Fruit fly (Drosophila melanogaster) whole organism, pupa: ENCODE data around the gene CG14312.

Experiments used
- CG10348 ChIP-seq: fragments of 200-800 bp; sonication (Bioruptor generic); IDR thresholded peaks from 2 replicates; pipeline ENCODE4 v1.3.6; 2022; ENCODE audit warnings: missing biosample characterization, missing genetic modification characterization
- CG12605 ChIP-seq: fragments of 200-800 bp; sonication (Bioruptor generic); IDR thresholded peaks from 2 replicates; pipeline ENCODE4 v1.3.6; 2022; ENCODE audit warnings: missing biosample characterization, missing genetic modification characterization
- CG13204 ChIP-seq: fragments of 200-800 bp; sonication (Bioruptor generic); optimal IDR thresholded peaks from 2 replicates; lab custom pipeline; 2018; ENCODE audit warnings: missing biosample characterization, mild to moderate bottlenecking, missing genetic modification characterization, moderate library complexity
- CG14655 ChIP-seq: fragments of 200-800 bp; sonication (Bioruptor generic); optimal IDR thresholded peaks from 3 replicates; lab custom pipeline; 2017; ENCODE audit warnings: mild to moderate bottlenecking, missing biosample characterization, missing genetic modification reagents, missing genetic modification characterization
- CG15710 ChIP-seq: fragments of 200-800 bp; sonication (Bioruptor generic); optimal IDR thresholded peaks from 2 replicates; lab custom pipeline; 2018; ENCODE audit warnings: missing biosample characterization, mild to moderate bottlenecking, missing genetic modification characterization, moderate library complexity
- CG17806 ChIP-seq: fragments of 200-800 bp; sonication (Bioruptor generic); optimal IDR thresholded peaks from 2 replicates; lab custom pipeline; 2018; ENCODE audit warnings: missing biosample characterization, mild to moderate bottlenecking, missing genetic modification characterization, moderate library complexity
- CG32121 ChIP-seq: fragments of 200-800 bp; sonication (Bioruptor generic); IDR thresholded peaks from 2 replicates; pipeline ENCODE4 v1.3.6; 2022; ENCODE audit warnings: missing biosample characterization, missing genetic modification characterization
- CG34367 ChIP-seq: fragments of 200-800 bp; sonication (Bioruptor generic); optimal IDR thresholded peaks from 2 replicates; lab custom pipeline; 2018; ENCODE audit warnings: missing biosample characterization, mild to moderate bottlenecking, missing genetic modification characterization
- CG4496 ChIP-seq: fragments of 200-800 bp; sonication (Bioruptor generic); IDR thresholded peaks from 3 replicates; pipeline ENCODE4 v1.3.6; 2022; ENCODE audit warnings: missing biosample characterization, missing genetic modification characterization
- CG8159 ChIP-seq: fragments of 200-800 bp; sonication (Bioruptor generic); optimal IDR thresholded peaks from 3 replicates; lab custom pipeline; 2018; ENCODE audit warnings: missing biosample characterization, mild to moderate bottlenecking, missing genetic modification characterization, moderate library complexity
- CG8301 ChIP-seq: fragments of 200-800 bp; sonication (Bioruptor generic); optimal IDR thresholded peaks from 2 replicates; lab custom pipeline; 2018; ENCODE audit warnings: missing biosample characterization, mild to moderate bottlenecking, missing genetic modification characterization
- CG9948 ChIP-seq: fragments of 200-800 bp; sonication (Bioruptor generic); optimal IDR thresholded peaks from 2 replicates; lab custom pipeline; 2018; ENCODE audit warnings: missing biosample characterization, mild to moderate bottlenecking, missing genetic modification characterization, moderate library complexity
- D1 ChIP-seq: fragments of 200-800 bp; sonication (Bioruptor generic); optimal IDR thresholded peaks from 2 replicates; lab custom pipeline; 2018; ENCODE audit warnings: missing biosample characterization, mild to moderate bottlenecking, missing genetic modification characterization, moderate library complexity
- EcR ChIP-seq: fragments of 200-800 bp; sonication (Bioruptor generic); optimal IDR thresholded peaks from 3 replicates; lab custom pipeline; 2019; ENCODE audit warnings: missing biosample characterization, missing genetic modification characterization, mild to moderate bottlenecking, moderate library complexity, missing genetic modification reagents
- Ets98B ChIP-seq: fragments of 200-800 bp; sonication (Bioruptor generic); IDR thresholded peaks from 2 replicates; pipeline ENCODE4 v1.3.6; 2022; ENCODE audit warnings: missing biosample characterization, missing genetic modification characterization
- Pif1A ChIP-seq: fragments of 200-800 bp; sonication (Bioruptor generic); optimal IDR thresholded peaks from 3 replicates; lab custom pipeline; 2016; ENCODE audit warnings: missing biosample characterization, missing genetic modification characterization
- Pif1B ChIP-seq: fragments of 200-800 bp; sonication (Bioruptor generic); optimal IDR thresholded peaks from 3 replicates; lab custom pipeline; 2016; ENCODE audit warnings: missing biosample characterization, missing genetic modification characterization
- Snoo ChIP-seq: fragments of 200-800 bp; sonication (Bioruptor generic); optimal IDR thresholded peaks from 3 replicates; lab custom pipeline; 2017; ENCODE audit warnings: missing biosample characterization, mild to moderate bottlenecking, missing genetic modification characterization, inconsistent platforms
- fd96Ca ChIP-seq: fragments of 200-800 bp; sonication (Bioruptor generic); IDR thresholded peaks from 3 replicates; pipeline ENCODE4 v1.3.6; 2022; ENCODE audit warnings: missing biosample characterization, missing genetic modification characterization
- gl ChIP-seq: fragments of 200-800 bp; sonication (Bioruptor generic); optimal IDR thresholded peaks from 2 replicates; lab custom pipeline; 2018; ENCODE audit warnings: missing biosample characterization, mild to moderate bottlenecking, missing genetic modification characterization
- rn ChIP-seq: fragments of 200-800 bp; sonication (Bioruptor generic); IDR thresholded peaks from 2 replicates; pipeline ENCODE4 v1.3.6; 2022; ENCODE audit warnings: missing biosample characterization, missing genetic modification characterization

Gene CG14312

DNA sequence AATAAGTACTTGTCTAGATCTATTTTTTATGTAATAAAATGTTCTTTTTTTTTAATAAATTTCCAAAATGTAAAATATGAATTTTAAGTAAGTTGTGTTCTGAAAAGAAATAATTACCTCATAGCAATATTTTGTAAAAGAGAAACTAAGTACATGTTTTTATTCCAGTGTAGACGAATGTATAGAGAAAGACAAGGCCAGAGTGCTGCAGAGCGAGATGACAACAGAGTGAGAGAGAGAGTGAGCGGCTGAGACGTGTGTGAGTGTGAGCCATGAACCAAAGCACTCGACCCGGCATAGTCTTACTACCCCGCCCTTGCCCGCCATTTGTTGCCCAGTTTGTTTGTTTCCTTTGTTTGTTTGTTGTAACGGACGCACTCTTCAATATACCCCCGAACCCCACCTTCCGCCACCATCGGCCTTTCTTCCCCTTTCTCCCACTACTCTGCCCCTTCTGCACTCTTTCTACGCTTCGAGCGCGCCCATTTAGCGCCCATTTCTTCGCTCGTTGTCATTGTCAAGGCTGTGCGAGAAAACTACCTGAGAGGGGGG is 28.1 kb upstream of the CG14312 start:
- TF ChIP-seq fd96Ca (GFP tag; lab: Robert Waterston, UW) (peak; percentile 70; the same call in 2 of the 3 replicates), CG12605 (GFP tag; lab: Robert Waterston, UW) (0 out of 2 replicates have a peak, but pooled peaks have one; percentile 13), CG8159 (tag; lab: Kevin White, UChicago) (peak; percentile 74), CG34367 (peak; percentile 8), CG14655 (peak; percentile 34), CG17806 (tag; lab: Kevin White, UChicago) (no peak), Pif1A (GFP tag; lab: Kevin White, UChicago) (no peak), CG13204 (GFP tag; lab: Kevin White, UChicago) (peak; percentile 85), Snoo (tag; lab: Kevin White, UChicago) (no peak), CG4496 (GFP tag; lab: Robert Waterston, UW) (peak; percentile 76), Pif1B (GFP tag; lab: Kevin White, UChicago) (no peak), CG32121 (GFP tag; lab: Robert Waterston, UW) (0 out of 2 replicates have a peak, but pooled peaks have one; percentile 26), gl (tag; lab: Kevin White, UChicago) (peak; percentile 42), D1 (tag; lab: Kevin White, UChicago) (no peak), CG15710 (tag; lab: Kevin White, UChicago) (peak; percentile 60), CG8301 (tag; lab: Kevin White, UChicago) (peak; percentile 13), rn (GFP tag; lab: Robert Waterston, UW) (no peak), Ets98B (GFP tag; lab: Robert Waterston, UW) (peak; percentile 47; the same call in 1 of the 2 replicates), CG9948 (tag; lab: Kevin White, UChicago) (peak; percentile 49), EcR (GFP tag; lab: Kevin White, UChicago) (peak; percentile 84), CG10348 (0 out of 2 replicates have a peak, but pooled peaks have one; percentile 18)

DNA sequence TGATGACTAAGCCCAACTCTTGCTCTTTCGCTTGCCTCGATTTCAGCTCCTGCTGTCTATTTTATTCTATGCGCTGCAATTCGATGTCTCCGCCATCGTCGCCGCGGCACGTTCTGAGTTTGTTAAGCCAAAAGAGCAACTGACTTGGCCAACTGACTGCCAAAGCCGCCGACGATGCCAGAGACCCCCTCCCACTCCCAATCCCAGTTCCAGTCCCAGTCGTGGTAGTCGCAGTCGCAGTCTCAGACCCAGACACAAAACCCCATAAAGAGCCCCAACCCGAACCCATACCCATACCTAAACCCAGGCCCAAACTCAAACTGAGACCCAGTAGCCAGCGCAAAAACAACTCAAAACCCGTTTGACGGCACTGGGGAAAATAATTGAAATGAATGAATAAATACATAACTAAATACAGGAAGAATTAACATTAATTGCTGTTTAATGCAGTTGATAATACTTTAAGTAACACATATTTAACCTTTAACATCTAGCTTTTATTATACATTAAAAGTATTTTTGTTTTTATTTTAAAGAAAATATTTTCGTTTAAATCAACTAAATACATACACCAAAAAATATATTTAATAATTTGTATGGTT is 27.5 kb upstream of the CG14312 start:
- TF ChIP-seq CG34367, result no peak
- no peak for TF ChIP-seq gl (tag; lab: Kevin White, UChicago)
- peak; percentile 76 for TF ChIP-seq CG8159 (tag; lab: Kevin White, UChicago)
- TF ChIP-seq CG12605 (GFP tag; lab: Robert Waterston, UW), result 0 out of 2 replicates have a peak, but pooled peaks have one; percentile 11
- TF ChIP-seq fd96Ca (GFP tag; lab: Robert Waterston, UW), result peak; percentile 57; the same call in 1 of the 3 replicates
- TF ChIP-seq Snoo (tag; lab: Kevin White, UChicago), result no peak
- TF ChIP-seq rn (GFP tag; lab: Robert Waterston, UW), result no peak
- peak; percentile 64 for TF ChIP-seq CG9948 (tag; lab: Kevin White, UChicago)
- TF ChIP-seq Pif1A (GFP tag; lab: Kevin White, UChicago), result no peak
- TF ChIP-seq CG13204 (GFP tag; lab: Kevin White, UChicago), result peak; percentile 32
- TF ChIP-seq CG17806 (tag; lab: Kevin White, UChicago), result peak; percentile 2
- TF ChIP-seq D1 (tag; lab: Kevin White, UChicago), result peak; percentile 33
- TF ChIP-seq Pif1B (GFP tag; lab: Kevin White, UChicago), result no peak
- peak; percentile 50 for TF ChIP-seq Ets98B (GFP tag; lab: Robert Waterston, UW)
- peak; percentile 59; the same call in 2 of the 3 replicates for TF ChIP-seq CG4496 (GFP tag; lab: Robert Waterston, UW)
- TF ChIP-seq EcR (GFP tag; lab: Kevin White, UChicago), result peak; percentile 28
- TF ChIP-seq CG32121 (GFP tag; lab: Robert Waterston, UW), result 0 out of 2 replicates have a peak, but pooled peaks have one; percentile 15
- no peak for TF ChIP-seq CG8301 (tag; lab: Kevin White, UChicago)
- peak; percentile 66 for TF ChIP-seq CG15710 (tag; lab: Kevin White, UChicago)
- no peak for TF ChIP-seq CG14655
- TF ChIP-seq CG10348, result no peak

DNA sequence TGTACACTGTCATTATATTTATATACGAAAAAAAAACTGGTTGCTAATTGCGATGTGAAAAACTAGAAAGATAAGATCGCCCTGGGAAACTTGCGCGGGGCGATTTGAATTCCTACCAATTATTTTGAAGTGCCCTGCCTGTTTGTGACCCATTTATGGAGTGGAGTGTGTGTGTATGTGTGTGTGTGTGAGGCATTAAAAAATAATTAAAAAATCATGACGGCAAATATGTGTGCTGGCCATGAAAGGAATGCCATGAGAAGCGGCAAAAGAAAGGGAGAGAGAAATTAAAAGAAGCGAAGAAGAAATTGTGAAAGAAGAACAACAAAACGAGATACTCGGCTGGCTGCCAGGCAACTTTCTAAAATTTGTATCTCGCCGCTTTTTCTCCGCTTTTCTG is 26.6 kb upstream of the CG14312 start:
- TF ChIP-seq CG9948 (tag; lab: Kevin White, UChicago) (no peak), Pif1A (GFP tag; lab: Kevin White, UChicago) (no peak), CG4496 (GFP tag; lab: Robert Waterston, UW) (0 out of 3 replicates have a peak, but pooled peaks have one; percentile 7), CG17806 (tag; lab: Kevin White, UChicago) (no peak)

DNA sequence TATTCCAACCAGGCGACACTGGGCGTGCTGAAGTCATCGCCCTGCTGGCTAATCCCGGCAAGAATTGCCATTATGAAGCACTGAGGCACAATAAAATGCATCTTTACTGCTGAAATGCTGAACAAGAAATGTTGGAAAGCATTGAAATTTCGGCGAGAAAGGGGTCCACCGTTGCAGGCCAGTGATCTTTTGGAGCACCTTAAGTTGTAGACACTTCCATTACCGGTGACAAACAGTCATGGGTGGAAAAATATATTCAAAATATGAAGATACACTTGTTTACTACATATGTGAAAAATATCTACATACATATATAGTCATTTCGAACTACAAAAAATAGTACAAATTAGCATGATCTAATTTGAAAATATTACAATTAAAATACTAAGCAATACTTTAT is 19.4 kb upstream of the CG14312 start, which contains the start of gene CG7126:
CG7126 (minus strand) TSS at position 101 of the 400 bp plus-strand sequence.
- TF ChIP-seq CG12605 (GFP tag; lab: Robert Waterston, UW) (no peak), CG32121 (GFP tag; lab: Robert Waterston, UW) (no peak), gl (tag; lab: Kevin White, UChicago) (no peak), EcR (GFP tag; lab: Kevin White, UChicago) (no peak), CG13204 (GFP tag; lab: Kevin White, UChicago) (no peak), Pif1A (GFP tag; lab: Kevin White, UChicago) (no peak), CG14655 (no peak), Ets98B (GFP tag; lab: Robert Waterston, UW) (no peak), CG8159 (tag; lab: Kevin White, UChicago) (no peak), CG8301 (tag; lab: Kevin White, UChicago) (no peak), Pif1B (GFP tag; lab: Kevin White, UChicago) (no peak), CG9948 (tag; lab: Kevin White, UChicago) (no peak), CG10348 (no peak), CG34367 (no peak), D1 (tag; lab: Kevin White, UChicago) (no peak), Snoo (tag; lab: Kevin White, UChicago) (no peak), CG17806 (tag; lab: Kevin White, UChicago) (no peak), CG4496 (GFP tag; lab: Robert Waterston, UW) (no peak)
- TF ChIP-seq, all 21 proteins: peak for 0
